Worm (Caenorhabditis elegans): ENCODE measurements around the gene nspd-7.

DNA sequence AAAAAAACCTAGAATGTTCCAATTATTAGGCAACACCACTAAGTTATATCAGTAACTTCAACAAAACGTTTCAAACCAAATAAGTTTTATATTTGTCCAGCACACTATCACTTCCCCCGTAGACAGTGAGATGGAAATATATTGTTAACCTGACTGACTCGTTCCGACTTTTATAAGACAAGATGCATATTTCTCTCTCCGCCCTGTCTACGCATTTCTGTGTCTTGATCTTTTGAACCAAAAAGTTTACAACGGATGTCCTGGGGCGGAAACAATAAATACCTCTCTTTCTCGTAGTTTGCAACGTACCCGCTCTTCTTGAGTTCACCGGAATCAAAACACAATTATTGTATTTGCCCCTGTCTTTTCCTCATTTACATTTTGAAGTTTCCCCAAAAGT is 17.7 kb downstream of the nspd-7 start:
- TF ChIP-seq pha-4 (tag; optimal IDR thresholded peaks at IDR 0.05), result no peak
- no peak for TF ChIP-seq ztf-16 (tag; optimal IDR thresholded peaks at IDR 0.05)
- no peak for TF ChIP-seq ceh-34 (tag; optimal IDR thresholded peaks at IDR 0.05)
- TF ChIP-seq dmd-4 (tag; optimal IDR thresholded peaks at IDR 0.05; ENCODE audit: borderline replicate concordance), result no peak
- no peak for TF ChIP-seq fkh-10 (GFP tag; optimal IDR thresholded peaks at IDR 0.05)
- no peak for TF ChIP-seq C08G9.2 (tag; optimal IDR thresholded peaks at IDR 0.05)
- no peak for TF ChIP-seq ets-4 (tag; optimal IDR thresholded peaks at IDR 0.05)
- TF ChIP-seq lim-6 (tag; optimal IDR thresholded peaks at IDR 0.05), result no peak

Measured in whole organism, late embryonic.